Fruit fly (Drosophila melanogaster) whole organism, embryonic: ENCODE results near the gene Drsl1.

ENCODE experiments used
- Atf6 ChIP-seq: fragments of 200-800 bp; sonication (Bioruptor generic); IDR thresholded peaks from 2 replicates; pipeline ENCODE4 v1.3.6; 2022; ENCODE audit warnings: missing biosample characterization, missing genetic modification characterization
- BtbVII ChIP-seq: fragments of 200-800 bp; sonication (Bioruptor generic); optimal IDR thresholded peaks from 3 replicates; lab custom pipeline; 2017; ENCODE audit warnings: missing biosample characterization, mild to moderate bottlenecking, missing genetic modification characterization
- CG1024 ChIP-seq: fragments of 200-800 bp; sonication (Bioruptor generic); IDR thresholded peaks from 2 replicates; pipeline ENCODE4 v1.3.6; 2022; ENCODE audit warnings: missing biosample characterization, missing genetic modification characterization
- CG11560 ChIP-seq: fragments of 200-800 bp; sonication (Bioruptor generic); IDR thresholded peaks from 3 replicates; pipeline ENCODE4 v1.3.6; 2022; ENCODE audit warnings: missing biosample characterization, missing genetic modification characterization
- CG11723 ChIP-seq: fragments of 200-800 bp; sonication (Bioruptor generic); optimal IDR thresholded peaks from 2 replicates; lab custom pipeline; 2017; ENCODE audit warnings: missing biosample characterization, mild to moderate bottlenecking, missing genetic modification characterization
- CG12299 ChIP-seq: fragments of 200-800 bp; sonication (Bioruptor generic); optimal IDR thresholded peaks from 2 replicates; lab custom pipeline; 2018; ENCODE audit warnings: missing biosample characterization, mild to moderate bottlenecking, missing genetic modification characterization
- CG13296 ChIP-seq: fragments of 200-800 bp; sonication (Bioruptor generic); optimal IDR thresholded peaks from 3 replicates; lab custom pipeline; 2018; ENCODE audit warnings: missing biosample characterization, mild to moderate bottlenecking, missing genetic modification characterization
- CG14860 ChIP-seq: fragments of 200-800 bp; sonication (Bioruptor generic); IDR thresholded peaks from 3 replicates; pipeline ENCODE4 v1.3.6; 2022; ENCODE audit warnings: missing biosample characterization, missing genetic modification characterization; ENCODE audit not compliant: partially characterized antibody
- CG16863 ChIP-seq: fragments of 200-800 bp; sonication (Bioruptor generic); optimal IDR thresholded peaks from 3 replicates; lab custom pipeline; 2016; ENCODE audit warnings: missing biosample characterization, missing genetic modification characterization
- CG17328 ChIP-seq: fragments of 200-800 bp; sonication (Bioruptor generic); IDR thresholded peaks from 2 replicates; pipeline ENCODE4 v1.3.6; 2022; ENCODE audit warnings: missing biosample characterization, missing genetic modification characterization
- CG2129 ChIP-seq: fragments of 200-800 bp; sonication (Bioruptor generic); IDR thresholded peaks from 2 replicates; pipeline ENCODE4 v1.3.6; 2022; ENCODE audit warnings: missing biosample characterization, missing genetic modification characterization; ENCODE audit not compliant: partially characterized antibody
- CG30020 ChIP-seq: fragments of 200-800 bp; optimal IDR thresholded peaks from 2 replicates; lab custom pipeline; 2019; ENCODE audit warnings: missing biosample characterization, mild to moderate bottlenecking, missing genetic modification characterization, moderate library complexity
- CG3995 ChIP-seq: fragments of 200-800 bp; sonication (Bioruptor generic); optimal IDR thresholded peaks from 3 replicates; lab custom pipeline; 2016; ENCODE audit warnings: missing biosample characterization, missing genetic modification characterization
- CG6254 ChIP-seq: fragments of 200-800 bp; sonication (Bioruptor generic); optimal IDR thresholded peaks from 3 replicates; lab custom pipeline; 2017; ENCODE audit warnings: mild to moderate bottlenecking, missing biosample characterization, missing genetic modification reagents, missing genetic modification characterization
- CG6791 ChIP-seq: fragments of 200-800 bp; sonication (Bioruptor generic); IDR thresholded peaks from 3 replicates; pipeline ENCODE4 v1.3.6; 2022; ENCODE audit warnings: missing biosample characterization, missing genetic modification characterization; ENCODE audit not compliant: partially characterized antibody
- CG7556 ChIP-seq: fragments of 200-800 bp; sonication (Bioruptor generic); optimal IDR thresholded peaks from 2 replicates; lab custom pipeline; 2017; ENCODE audit warnings: missing biosample characterization, mild to moderate bottlenecking, missing genetic modification characterization
- CG8281 ChIP-seq: fragments of 200-800 bp; sonication (Bioruptor generic); optimal IDR thresholded peaks from 2 replicates; lab custom pipeline; 2018; ENCODE audit warnings: missing biosample characterization, mild to moderate bottlenecking, missing genetic modification characterization, moderate library complexity
- CG9215 ChIP-seq: fragments of 200-800 bp; sonication (Bioruptor generic); IDR thresholded peaks from 2 replicates; pipeline ENCODE4 v1.3.6; 2022; ENCODE audit warnings: missing biosample characterization, missing genetic modification characterization
- CG9437 ChIP-seq: fragments of 200-800 bp; sonication (Bioruptor generic); optimal IDR thresholded peaks from 2 replicates; lab custom pipeline; 2018; ENCODE audit warnings: missing biosample characterization, mild to moderate bottlenecking, missing genetic modification characterization
- CG9727 ChIP-seq: fragments of 200-800 bp; sonication (Bioruptor generic); optimal IDR thresholded peaks from 3 replicates; lab custom pipeline; 2017; ENCODE audit warnings: missing biosample characterization, mild to moderate bottlenecking, missing genetic modification characterization
- CG9797 ChIP-seq: fragments of 200-800 bp; sonication (Bioruptor generic); optimal IDR thresholded peaks from 3 replicates; lab custom pipeline; 2018; ENCODE audit warnings: missing biosample characterization, mild to moderate bottlenecking, missing genetic modification characterization
- D19B ChIP-seq: fragments of 200-800 bp; sonication (Bioruptor generic); optimal IDR thresholded peaks from 2 replicates; lab custom pipeline; 2017; ENCODE audit warnings: missing biosample characterization, mild to moderate bottlenecking, missing genetic modification characterization
- Dip3 ChIP-seq: fragments of 200-800 bp; sonication (Bioruptor generic); optimal IDR thresholded peaks from 3 replicates; lab custom pipeline; 2016; ENCODE audit warnings: missing biosample characterization, missing genetic modification characterization
- Gsc ChIP-seq: fragments of 200-800 bp; sonication (Bioruptor generic); IDR thresholded peaks from 2 replicates; pipeline ENCODE4 v1.3.6; 2022; ENCODE audit warnings: missing biosample characterization, missing genetic modification characterization
- Gug ChIP-seq: fragments of 200-800 bp; sonication (Bioruptor generic); IDR thresholded peaks from 4 replicates; pipeline ENCODE4 v1.3.6; 2022; ENCODE audit warnings: missing biosample characterization, missing genetic modification characterization
- HHEX ChIP-seq: fragments of 200-800 bp; sonication (Bioruptor generic); optimal IDR thresholded peaks from 3 replicates; lab custom pipeline; 2017; ENCODE audit warnings: missing biosample characterization, mild to moderate bottlenecking, missing genetic modification characterization, missing genetic modification reagents
- HLH54F ChIP-seq: fragments of 200-800 bp; sonication (Bioruptor generic); optimal IDR thresholded peaks from 3 replicates; lab custom pipeline; 2016; ENCODE audit warnings: missing biosample characterization, missing genetic modification characterization
- NFAT ChIP-seq: fragments of 200-800 bp; sonication (Bioruptor generic); IDR thresholded peaks from 2 replicates; pipeline ENCODE4 v1.3.6; 2022; ENCODE audit warnings: missing biosample characterization, missing genetic modification characterization
- Scr ChIP-seq: fragments of 200-800 bp; sonication (Bioruptor generic); IDR thresholded peaks from 2 replicates; pipeline ENCODE4 v1.3.6; 2022; ENCODE audit warnings: missing biosample characterization, missing genetic modification characterization; ENCODE audit not compliant: partially characterized antibody
- Six4 ChIP-seq: fragments of 200-800 bp; sonication (Bioruptor generic); optimal IDR thresholded peaks from 2 replicates; lab custom pipeline; 2016; ENCODE audit warnings: missing biosample characterization, missing genetic modification characterization
- Xrp1 ChIP-seq: fragments of 200-800 bp; sonication (Bioruptor generic); IDR thresholded peaks from 2 replicates; pipeline ENCODE4 v1.3.6; 2022; ENCODE audit warnings: missing biosample characterization, missing genetic modification characterization
- al ChIP-seq: fragments of 200-800 bp; sonication (Bioruptor generic); IDR thresholded peaks from 2 replicates; pipeline ENCODE4 v1.3.6; 2022; ENCODE audit warnings: missing biosample characterization, missing genetic modification characterization
- amos ChIP-seq: fragments of 200-800 bp; sonication (Bioruptor generic); IDR thresholded peaks from 2 replicates; pipeline ENCODE4 v1.3.6; 2022; ENCODE audit warnings: missing biosample characterization, missing genetic modification characterization; ENCODE audit not compliant: partially characterized antibody
- az2 ChIP-seq: fragments of 200-800 bp; sonication (Bioruptor generic); optimal IDR thresholded peaks from 3 replicates; lab custom pipeline; 2016; ENCODE audit warnings: missing biosample characterization, missing genetic modification characterization
- chif ChIP-seq, 2 experiments: fragments of 200-800 bp; sonication (Bioruptor generic); optimal IDR thresholded peaks; 3 replicates each; lab custom pipeline; 2016; ENCODE audit warnings: missing biosample characterization in 2 of 2, missing genetic modification characterization in 2 of 2
- dpn ChIP-seq, 2 experiments: fragments of 200-800 bp; sonication (Bioruptor generic); optimal IDR thresholded peaks; 3 replicates each; lab custom pipeline; 2016; ENCODE audit warnings: missing biosample characterization in 2 of 2, missing genetic modification characterization in 2 of 2
- eve ChIP-seq, 2 experiments: fragments of >200 bp; optimal IDR thresholded peaks; 2 replicates each; lab custom pipeline; 2017; ENCODE audit warnings: missing biosample characterization in 2 of 2, missing genetic modification characterization in 2 of 2
- fru ChIP-seq: fragments of >200 bp; optimal IDR thresholded peaks from 2 replicates; lab custom pipeline; 2017
- gce ChIP-seq: fragments of 200-800 bp; sonication (Bioruptor generic); IDR thresholded peaks from 3 replicates; pipeline ENCODE4 v1.3.6; 2022; ENCODE audit warnings: missing biosample characterization, missing genetic modification characterization
- gro ChIP-seq: fragments of 200-800 bp; sonication (Bioruptor generic); optimal IDR thresholded peaks from 2 replicates; lab custom pipeline; 2016; ENCODE audit warnings: missing biosample characterization, missing genetic modification characterization
- her ChIP-seq: fragments of 200-800 bp; sonication (Bioruptor generic); optimal IDR thresholded peaks from 2 replicates; lab custom pipeline; 2016; ENCODE audit warnings: missing biosample characterization, missing genetic modification characterization
- jigr1 ChIP-seq: fragments of 200-800 bp; sonication (Bioruptor generic); IDR thresholded peaks from 3 replicates; pipeline ENCODE4 v1.3.6; 2022; ENCODE audit warnings: missing biosample characterization, missing genetic modification characterization
- nerfin-2 ChIP-seq: fragments of 200-800 bp; sonication (Bioruptor generic); IDR thresholded peaks from 2 replicates; pipeline ENCODE4 v1.3.6; 2022; ENCODE audit warnings: missing biosample characterization, missing genetic modification characterization; ENCODE audit not compliant: partially characterized antibody
- p53 ChIP-seq: fragments of 200-800 bp; sonication (Bioruptor generic); optimal IDR thresholded peaks from 2 replicates; lab custom pipeline; 2016; ENCODE audit warnings: missing biosample characterization, missing genetic modification characterization
- pb ChIP-seq: fragments of 200-800 bp; sonication (Bioruptor generic); optimal IDR thresholded peaks from 3 replicates; lab custom pipeline; 2016; ENCODE audit warnings: missing biosample characterization, missing genetic modification characterization
- pnt ChIP-seq: fragments of 200-800 bp; sonication (Bioruptor generic); optimal IDR thresholded peaks from 3 replicates; lab custom pipeline; 2016; ENCODE audit warnings: missing biosample characterization, missing genetic modification characterization
- unc-4 ChIP-seq: fragments of 200-800 bp; sonication (Bioruptor generic); IDR thresholded peaks from 2 replicates; pipeline ENCODE4 v1.3.6; 2022; ENCODE audit warnings: missing biosample characterization, missing genetic modification characterization; ENCODE audit not compliant: partially characterized antibody
- vfl ChIP-seq: fragments of 200-800 bp; sonication (Bioruptor generic); optimal IDR thresholded peaks from 2 replicates; lab custom pipeline; 2016; ENCODE audit warnings: missing biosample characterization, missing genetic modification characterization
- wdn ChIP-seq: fragments of 200-800 bp; sonication (Bioruptor generic); IDR thresholded peaks from 2 replicates; pipeline ENCODE4 v1.3.6; 2022; ENCODE audit warnings: missing biosample characterization, missing genetic modification characterization
- wek ChIP-seq: fragments of 200-800 bp; sonication (Bioruptor generic); optimal IDR thresholded peaks from 3 replicates; lab custom pipeline; 2018; ENCODE audit warnings: missing biosample characterization, mild to moderate bottlenecking, missing genetic modification characterization, moderate library complexity
- wor ChIP-seq: fragments of 200-800 bp; sonication (Bioruptor generic); IDR thresholded peaks from 2 replicates; pipeline ENCODE4 v1.3.6; 2022; ENCODE audit warnings: missing biosample characterization, missing genetic modification characterization

Drsl1 gene

dm6 chr3L:3303087-3303526 is 32.5 kb downstream of the Drsl1 start, which contains the start of gene CG14968 (continued):
- no peak for TF ChIP-seq wek
- peak; percentile 94 for TF ChIP-seq HHEX
- peak; percentile 95 for TF ChIP-seq Xrp1 (GFP tag; lab: Robert Waterston, UW)
- peak; percentile 19 for TF ChIP-seq pnt (GFP tag; lab: Kevin White, UChicago)
- TF ChIP-seq wor (GFP tag; lab: Robert Waterston, UW), result peak; percentile 87
- TF ChIP-seq nerfin-2 (GFP tag; lab: Robert Waterston, UW), result no peak
- peak; percentile 84 for TF ChIP-seq CG9215 (GFP tag; lab: Robert Waterston, UW)
- peak; percentile 74 for TF ChIP-seq vfl (GFP tag; lab: Kevin White, UChicago)
- TF ChIP-seq amos, result no peak
- peak; percentile 93 for TF ChIP-seq CG13296 (GFP tag; lab: Kevin White, UChicago)
- TF ChIP-seq CG14860 (GFP tag; lab: Robert Waterston, UW), result no peak
- no peak for TF ChIP-seq Scr
- peak; percentile 85 for TF ChIP-seq CG9727 (GFP tag; lab: Kevin White, UChicago)
- no peak for TF ChIP-seq p53 (GFP tag; lab: Kevin White, UChicago)
- TF ChIP-seq CG11723 (GFP tag; lab: Kevin White, UChicago), result peak; percentile 86
- peak; percentile 76 for TF ChIP-seq CG11560 (tag; lab: Robert Waterston, UW)
- TF ChIP-seq az2 (GFP tag; lab: Kevin White, UChicago), result peak; percentile 92
- TF ChIP-seq CG1024, result peak; percentile 90
- TF ChIP-seq CG3995 (GFP tag; lab: Kevin White, UChicago), result peak; percentile 52
- peak; percentile 96 for TF ChIP-seq CG17328 (GFP tag; lab: Robert Waterston, UW)
- peak; percentile 87 for TF ChIP-seq CG12299 (tag; lab: Kevin White, UChicago)
- peak; percentile 88 for TF ChIP-seq BtbVII (GFP tag; lab: Kevin White, UChicago)
- no peak for TF ChIP-seq fru (lab: Kevin White, UChicago)
- TF ChIP-seq her (GFP tag; lab: Kevin White, UChicago), result peak; percentile 36
- TF ChIP-seq D19B (GFP tag; lab: Kevin White, UChicago), result peak; percentile 88
- no peak for TF ChIP-seq unc-4
- no peak for TF ChIP-seq CG6791
- TF ChIP-seq CG7556 (GFP tag; lab: Kevin White, UChicago), result peak; percentile 86
- TF ChIP-seq al, result peak; percentile 94
- TF ChIP-seq jigr1 (GFP tag; lab: Robert Waterston, UW), result peak; percentile 85
- TF ChIP-seq pb (GFP tag; lab: Kevin White, UChicago), result peak; percentile 37
- peak; percentile 63 for TF ChIP-seq CG16863
- peak; percentile 97 for TF ChIP-seq Atf6 (GFP tag; lab: Robert Waterston, UW)
- peak; percentile 75 for TF ChIP-seq CG8281 (tag; lab: Kevin White, UChicago)
- TF ChIP-seq chif (GFP tag; optimal IDR thresholded peaks at IDR 0.05; lab: Kevin White, UChicago), result peak; percentile 41 to 67
- TF ChIP-seq CG2129 (GFP tag; lab: Robert Waterston, UW), result no peak
- peak; percentile 75 for TF ChIP-seq gro (GFP tag; lab: Kevin White, UChicago)
- peak; percentile 89 for TF ChIP-seq Six4
- TF ChIP-seq gce (GFP tag; lab: Robert Waterston, UW), result peak; percentile 92
- TF ChIP-seq CG9797 (GFP tag; lab: Kevin White, UChicago), result no peak
- peak; percentile 96 for TF ChIP-seq NFAT (GFP tag; lab: Robert Waterston, UW)
- peak; percentile 83 for TF ChIP-seq CG9437 (GFP tag; lab: Kevin White, UChicago)
- TF ChIP-seq eve (GFP tag; optimal IDR thresholded peaks at IDR 0.05; lab: Kevin White, UChicago), result peak in 1 of 2 experiments; percentile 86
- peak; percentile 86 for TF ChIP-seq Gug (GFP tag; lab: Robert Waterston, UW)
- peak; percentile 92 for TF ChIP-seq wdn (GFP tag; lab: Robert Waterston, UW)
- TF ChIP-seq HLH54F (GFP tag; lab: Kevin White, UChicago), result peak; percentile 77
- TF ChIP-seq Gsc (GFP tag; lab: Robert Waterston, UW), result peak; percentile 68
- peak; percentile 49 for TF ChIP-seq CG30020 (tag; lab: Kevin White, UChicago)
- peak; percentile 81 for TF ChIP-seq CG6254 (GFP tag; lab: Kevin White, UChicago)
- peak; percentile 87 to 94 for TF ChIP-seq dpn (GFP tag; optimal IDR thresholded peaks at IDR 0.05; lab: Kevin White, UChicago)
- peak; percentile 83 for TF ChIP-seq Dip3 (GFP tag; lab: Kevin White, UChicago)
